Worm (Caenorhabditis elegans): ENCODE measurements around the gene nac-2.

nac-2 gene

DNA sequence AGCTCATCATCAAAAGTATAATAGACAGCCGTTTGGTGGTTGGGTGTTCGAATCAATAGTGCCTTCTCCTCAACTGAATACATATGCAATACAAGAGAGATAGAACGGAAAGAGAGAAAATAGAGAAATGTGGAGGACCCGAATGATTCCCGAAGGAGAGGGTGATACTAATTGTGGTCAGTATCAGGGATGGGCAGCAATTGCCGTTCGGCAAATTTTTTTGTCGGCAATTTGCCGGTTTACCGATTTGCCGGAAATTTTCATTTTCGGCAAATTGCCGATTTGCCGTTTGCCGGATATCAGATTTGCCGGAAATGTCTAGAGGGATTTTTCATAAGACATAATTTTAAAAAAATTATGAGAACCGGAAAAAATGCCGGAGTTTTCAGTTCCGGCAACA lies 30.8 kb downstream of the nac-2 start, which contains the start of gene F59B2.9:
Gene F59B2.9, minus strand, starts transcription at position 101 of the 400 bp plus-strand sequence.
- TF ChIP-seq mef-2 (tag; optimal IDR thresholded peaks at IDR 0.05) (no peak), nhr-20 (tag; optimal IDR thresholded peaks at IDR 0.05) (no peak), nhr-71 (tag; optimal IDR thresholded peaks at IDR 0.05) (no peak), lin-39 (tag; optimal IDR thresholded peaks at IDR 0.05) (no peak), fkh-4 (tag; optimal IDR thresholded peaks at IDR 0.05; ENCODE audit: borderline replicate concordance) (no peak), aha-1 (tag; optimal IDR thresholded peaks at IDR 0.05) (no peak), ces-1 (GFP tag; optimal IDR thresholded peaks at IDR 0.05) (no peak), nhr-237 (tag; optimal IDR thresholded peaks at IDR 0.05) (no peak), snu-23 (GFP tag; optimal IDR thresholded peaks at IDR 0.05) (no peak), lin-14 (GFP tag; optimal IDR thresholded peaks at IDR 0.05) (no peak), C04F5.9 (tag; optimal IDR thresholded peaks at IDR 0.05) (no peak), irx-1 (tag; optimal IDR thresholded peaks at IDR 0.05) (no peak), fkh-8 (tag; optimal IDR thresholded peaks at IDR 0.05) (no peak), hlh-4 (tag; optimal IDR thresholded peaks at IDR 0.05) (no peak), pqm-1 (tag; optimal IDR thresholded peaks at IDR 0.05) (no peak), unc-98 (GFP tag; IDR thresholded peaks at IDR 0.05) (no peak), ceh-63 (GFP tag; optimal IDR thresholded peaks at IDR 0.05) (no peak)

ce11 chrIII:9010047-9010446 lies 33.1 kb downstream of the nac-2 start, which contains the start of gene F59B2.8:
F59B2.8 (minus strand) TSS chrIII:9010197.
- TF ChIP-seq zip-4 (GFP tag; optimal IDR thresholded peaks at IDR 0.05) (no peak), unc-30 (tag; optimal IDR thresholded peaks at IDR 0.05) (no peak), sox-4 (tag; optimal IDR thresholded peaks at IDR 0.05) (no peak), pqm-1 (tag; optimal IDR thresholded peaks at IDR 0.05) (no peak), lin-35 (GFP tag; optimal IDR thresholded peaks at IDR 0.05) (no peak), fkh-10 (GFP tag; optimal IDR thresholded peaks at IDR 0.05) (no peak), mab-9 (GFP tag; IDR thresholded peaks at IDR 0.05) (no peak), snu-23 (GFP tag; optimal IDR thresholded peaks at IDR 0.05) (no peak), isw-1 (GFP tag; IDR thresholded peaks at IDR 0.05) (no peak), unc-98 (GFP tag; IDR thresholded peaks at IDR 0.05) (no peak), C04F5.9 (tag; optimal IDR thresholded peaks at IDR 0.05) (no peak), nhr-77 (tag; optimal IDR thresholded peaks at IDR 0.05) (no peak), pax-3 (tag; optimal IDR thresholded peaks at IDR 0.05) (no peak), fos-1 (tag; optimal IDR thresholded peaks at IDR 0.05) (no peak), nhr-20 (tag; optimal IDR thresholded peaks at IDR 0.05) (no peak), dsc-1 (tag; optimal IDR thresholded peaks at IDR 0.05) (no peak), nhr-12 (tag; optimal IDR thresholded peaks at IDR 0.05) (no peak), ztf-4 (tag; optimal IDR thresholded peaks at IDR 0.05) (no peak), tbx-2 (tag; optimal IDR thresholded peaks at IDR 0.05) (no peak), nhr-11 (tag; optimal IDR thresholded peaks at IDR 0.05) (no peak)

DNA sequence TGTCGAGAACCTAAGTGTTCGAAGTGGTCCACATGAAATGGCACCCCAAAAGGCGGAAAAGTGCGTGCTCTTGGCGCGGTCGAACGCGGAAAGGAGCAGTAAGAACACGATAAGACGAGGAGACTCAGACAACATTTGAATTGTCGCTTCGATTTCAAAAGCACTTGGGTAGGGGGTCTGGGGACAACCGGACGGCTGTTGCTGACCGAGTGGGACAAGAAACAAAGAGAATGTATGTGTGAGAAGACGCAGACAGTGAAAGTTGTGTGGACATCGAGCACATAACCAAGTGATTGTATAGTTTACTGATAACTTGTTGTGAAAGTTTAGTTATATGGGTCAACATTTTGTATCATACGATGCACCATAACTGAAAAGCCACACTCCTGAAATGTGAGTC lies 35.9 kb downstream of the nac-2 start:
- TF ChIP-seq ets-5 (GFP tag; IDR thresholded peaks at IDR 0.05) (no peak), lsy-2 (tag; optimal IDR thresholded peaks at IDR 0.05) (peak in 1 of 2 experiments; percentile 21), tbx-2 (tag; optimal IDR thresholded peaks at IDR 0.05) (no peak), C16A3.4 (tag; optimal IDR thresholded peaks at IDR 0.05) (peak; percentile 3), isw-1 (GFP tag; IDR thresholded peaks at IDR 0.05) (no peak), nhr-11 (tag; optimal IDR thresholded peaks at IDR 0.05) (no peak), fkh-4 (tag; optimal IDR thresholded peaks at IDR 0.05; ENCODE audit: borderline replicate concordance) (no peak), rnt-1 (tag; optimal IDR thresholded peaks at IDR 0.05) (peak; percentile 30), grh-1 (GFP tag; IDR thresholded peaks at IDR 0.05) (no peak), sptf-1 (tag; optimal IDR thresholded peaks at IDR 0.05) (no peak), zip-4 (GFP tag; optimal IDR thresholded peaks at IDR 0.05) (no peak), efl-3 (GFP tag; optimal IDR thresholded peaks at IDR 0.05) (no peak), vab-15 (tag; optimal IDR thresholded peaks at IDR 0.05) (no peak), zag-1 (tag; optimal IDR thresholded peaks at IDR 0.05) (no peak), ama-1 (optimal IDR thresholded peaks at IDR 0.05) (no peak), lin-35 (GFP tag; optimal IDR thresholded peaks at IDR 0.05) (no peak), dsc-1 (tag; optimal IDR thresholded peaks at IDR 0.05) (no peak), nhr-28 (tag; optimal IDR thresholded peaks at IDR 0.05) (no peak), nhr-47 (tag; optimal IDR thresholded peaks at IDR 0.05) (no peak), skn-1 (tag; optimal IDR thresholded peaks at IDR 0.05) (no peak), fos-1 (tag; optimal IDR thresholded peaks at IDR 0.05) (no peak), fkh-8 (tag; optimal IDR thresholded peaks at IDR 0.05) (no peak), aha-1 (tag; optimal IDR thresholded peaks at IDR 0.05) (no peak), elt-2 (tag; optimal IDR thresholded peaks at IDR 0.05) (peak; percentile 59), snpc-4 (tag; optimal IDR thresholded peaks at IDR 0.05) (no peak), efl-1 (optimal IDR thresholded peaks at IDR 0.05) (no peak), efl-1 (GFP tag; optimal IDR thresholded peaks at IDR 0.05 in 1 of 2) (no peak), hlh-4 (tag; optimal IDR thresholded peaks at IDR 0.05) (no peak), egl-27 (tag; optimal IDR thresholded peaks at IDR 0.05) (no peak), nhr-237 (tag; optimal IDR thresholded peaks at IDR 0.05) (no peak), nhr-85 (tag) (no peak)
